Fruit fly (Drosophila melanogaster) whole organism, embryonic: ENCODE results near the gene CG15725.
A peak's percentile ranks its signal among the peaks of the same experiment; 100 is the strongest.

Experiments
- ATbp ChIP-seq: fragments of 200-800 bp; sonication (Bioruptor generic); optimal IDR thresholded peaks from 2 replicates; lab custom pipeline; 2017; ENCODE audit warnings: missing biosample characterization, mild to moderate bottlenecking, missing genetic modification characterization, missing genetic modification reagents
- Atf3 ChIP-seq: fragments of 200-800 bp; sonication (Bioruptor generic); optimal IDR thresholded peaks from 3 replicates; lab custom pipeline; 2016; ENCODE audit warnings: missing biosample characterization, missing genetic modification characterization
- Atf6 ChIP-seq: fragments of 200-800 bp; sonication (Bioruptor generic); IDR thresholded peaks from 2 replicates; pipeline ENCODE4 v1.3.6; 2022; ENCODE audit warnings: missing biosample characterization, missing genetic modification characterization
- CG10654 ChIP-seq: fragments of 200-800 bp; sonication (Bioruptor generic); optimal IDR thresholded peaks from 2 replicates; lab custom pipeline; 2016; ENCODE audit warnings: missing biosample characterization, missing genetic modification characterization
- CG10959 ChIP-seq: fragments of 200-800 bp; sonication (Bioruptor generic); IDR thresholded peaks from 2 replicates; pipeline ENCODE4 v1.3.6; 2022; ENCODE audit warnings: missing biosample characterization, missing genetic modification characterization
- CG12769 ChIP-seq: fragments of 200-800 bp; sonication (Bioruptor generic); optimal IDR thresholded peaks from 2 replicates; lab custom pipeline; 2019; ENCODE audit warnings: missing biosample characterization, mild to moderate bottlenecking, missing genetic modification characterization, moderate library complexity
- CG13123 ChIP-seq: fragments of 200-800 bp; sonication (Bioruptor generic); optimal IDR thresholded peaks from 2 replicates; lab custom pipeline; 2016; ENCODE audit warnings: missing biosample characterization, missing genetic modification characterization
- CG13624 ChIP-seq: fragments of 200-800 bp; sonication (Bioruptor generic); optimal IDR thresholded peaks from 2 replicates; lab custom pipeline; 2016; ENCODE audit warnings: missing biosample characterization, missing genetic modification characterization
- CG15696 ChIP-seq: fragments of 200-800 bp; sonication (Bioruptor generic); optimal IDR thresholded peaks from 2 replicates; lab custom pipeline; 2019; ENCODE audit warnings: missing biosample characterization, mild to moderate bottlenecking, missing genetic modification characterization, moderate library complexity
- CG16815 ChIP-seq: fragments of 200-800 bp; sonication (Bioruptor generic); optimal IDR thresholded peaks from 3 replicates; lab custom pipeline; 2017; ENCODE audit warnings: missing biosample characterization, mild to moderate bottlenecking, missing genetic modification characterization
- CG17359 ChIP-seq: fragments of 200-800 bp; sonication (Bioruptor generic); optimal IDR thresholded peaks from 3 replicates; lab custom pipeline; 2018; ENCODE audit warnings: missing biosample characterization, mild to moderate bottlenecking, missing genetic modification characterization, moderate library complexity
- CG30020 ChIP-seq: fragments of 200-800 bp; optimal IDR thresholded peaks from 2 replicates; lab custom pipeline; 2019; ENCODE audit warnings: missing biosample characterization, mild to moderate bottlenecking, missing genetic modification characterization, moderate library complexity
- CG31388 ChIP-seq: fragments of 200-800 bp; sonication (Bioruptor generic); optimal IDR thresholded peaks from 2 replicates; lab custom pipeline; 2016; ENCODE audit warnings: missing biosample characterization, missing genetic modification characterization
- CG43689 ChIP-seq: fragments of 200-800 bp; sonication (Bioruptor generic); IDR thresholded peaks from 2 replicates; pipeline ENCODE4 v1.3.6; 2022; ENCODE audit warnings: missing biosample characterization, missing genetic modification characterization
- CG4617 ChIP-seq: fragments of 200-800 bp; sonication (Bioruptor generic); optimal IDR thresholded peaks from 3 replicates; lab custom pipeline; 2016; ENCODE audit warnings: missing biosample characterization, missing genetic modification characterization, borderline replicate concordance
- CG6689 ChIP-seq: fragments of 200-800 bp; sonication (Bioruptor generic); IDR thresholded peaks from 2 replicates; pipeline ENCODE4 v1.3.6; 2022; ENCODE audit warnings: missing biosample characterization, missing genetic modification characterization
- CG7372 ChIP-seq: fragments of 200-800 bp; sonication (Bioruptor generic); IDR thresholded peaks from 2 replicates; pipeline ENCODE4 v1.3.6; 2022; ENCODE audit warnings: missing biosample characterization, missing genetic modification characterization
- CG8281 ChIP-seq: fragments of 200-800 bp; sonication (Bioruptor generic); optimal IDR thresholded peaks from 2 replicates; lab custom pipeline; 2018; ENCODE audit warnings: missing biosample characterization, mild to moderate bottlenecking, missing genetic modification characterization, moderate library complexity
- CG9727 ChIP-seq: fragments of 200-800 bp; sonication (Bioruptor generic); optimal IDR thresholded peaks from 3 replicates; lab custom pipeline; 2017; ENCODE audit warnings: missing biosample characterization, mild to moderate bottlenecking, missing genetic modification characterization
- GATAe ChIP-seq: fragments of 200-800 bp; sonication (Bioruptor generic); conservative IDR thresholded peaks from 2 replicates; pipeline ENCODE4 v1.3.6; 2022; ENCODE audit warnings: missing biosample characterization, missing genetic modification characterization
- MTF-1 ChIP-seq: fragments of 200-800 bp; sonication (Bioruptor generic); optimal IDR thresholded peaks from 2 replicates; lab custom pipeline; 2018; ENCODE audit warnings: missing biosample characterization, mild to moderate bottlenecking, missing genetic modification characterization, borderline replicate concordance
- Med ChIP-seq: fragments of 200-800 bp; sonication (Bioruptor generic); peaks from one replicate; lab custom pipeline; 2016; ENCODE audit warnings: missing biosample characterization, missing genetic modification characterization, mild to moderate bottlenecking, inconsistent platforms, moderate library complexity
- Rx ChIP-seq: fragments of 200-800 bp; sonication (Bioruptor generic); IDR thresholded peaks from 2 replicates; pipeline ENCODE4 v1.3.6; 2022; ENCODE audit warnings: missing biosample characterization, missing genetic modification characterization
- Sry-β ChIP-seq: fragments of 200-800 bp; sonication (Bioruptor generic); optimal IDR thresholded peaks from 2 replicates; lab custom pipeline; 2018; ENCODE audit warnings: missing biosample characterization, mild to moderate bottlenecking, missing genetic modification characterization, moderate library complexity
- ac ChIP-seq: fragments of 200-800 bp; sonication (Bioruptor generic); optimal IDR thresholded peaks from 3 replicates; lab custom pipeline; 2017; ENCODE audit warnings: missing biosample characterization, mild to moderate bottlenecking, missing genetic modification characterization
- aop ChIP-seq: fragments of 200-800 bp; sonication (Bioruptor generic); IDR thresholded peaks from 2 replicates; pipeline ENCODE4 v1.3.6; 2022; ENCODE audit warnings: missing biosample characterization, missing genetic modification characterization
- br ChIP-seq: fragments of >200 bp; optimal IDR thresholded peaks from 2 replicates; lab custom pipeline; 2017
- cg ChIP-seq: fragments of 200-800 bp; sonication (Bioruptor generic); optimal IDR thresholded peaks from 3 replicates; lab custom pipeline; 2019; ENCODE audit warnings: missing biosample characterization, mild to moderate bottlenecking, missing genetic modification characterization, moderate library complexity
- crc ChIP-seq: fragments of 200-800 bp; sonication (Bioruptor generic); optimal IDR thresholded peaks from 2 replicates; lab custom pipeline; 2016; ENCODE audit warnings: missing biosample characterization, missing genetic modification characterization
- crol ChIP-seq: fragments of 200-800 bp; sonication (Bioruptor generic); IDR thresholded peaks from 2 replicates; pipeline ENCODE4 v1.3.6; 2022; ENCODE audit warnings: missing biosample characterization, missing genetic modification characterization
- da ChIP-seq: fragments of 200-800 bp; sonication (Bioruptor generic); optimal IDR thresholded peaks from 2 replicates; lab custom pipeline; 2016; ENCODE audit warnings: missing biosample characterization, missing genetic modification characterization
- danr ChIP-seq: fragments of 200-800 bp; sonication (Bioruptor generic); IDR thresholded peaks from 2 replicates; pipeline ENCODE4 v1.3.6; 2022; ENCODE audit warnings: missing biosample characterization, missing genetic modification characterization
- disco-r ChIP-seq: fragments of 200-800 bp; sonication (Bioruptor generic); optimal IDR thresholded peaks from 2 replicates; lab custom pipeline; 2016; ENCODE audit warnings: missing biosample characterization, missing genetic modification characterization
- exex ChIP-seq: fragments of 200-800 bp; sonication (Bioruptor generic); optimal IDR thresholded peaks from 4 replicates; lab custom pipeline; 2018; ENCODE audit warnings: missing biosample characterization, mild to moderate bottlenecking, missing genetic modification characterization, moderate library complexity
- eyg ChIP-seq: fragments of 200-800 bp; sonication (Bioruptor generic); optimal IDR thresholded peaks from 3 replicates; lab custom pipeline; 2016; ENCODE audit warnings: missing biosample characterization, missing genetic modification characterization
- fd96Cb ChIP-seq: fragments of 200-800 bp; sonication (Bioruptor generic); optimal IDR thresholded peaks from 2 replicates; lab custom pipeline; 2018; ENCODE audit warnings: missing biosample characterization, mild to moderate bottlenecking, missing genetic modification characterization, moderate library complexity
- ftz-f1 ChIP-seq: fragments of 200-800 bp; sonication (Bioruptor generic); optimal IDR thresholded peaks from 2 replicates; lab custom pipeline; 2016; ENCODE audit warnings: missing biosample characterization, missing genetic modification characterization
- hb ChIP-seq: fragments of 200-800 bp; sonication (Bioruptor generic); IDR thresholded peaks from 3 replicates; pipeline ENCODE4 v1.3.6; 2022; ENCODE audit warnings: missing biosample characterization, missing genetic modification characterization; ENCODE audit not compliant: partially characterized antibody
- odd ChIP-seq: fragments of 200-800 bp; sonication (Bioruptor generic); optimal IDR thresholded peaks from 2 replicates; lab custom pipeline; 2017; ENCODE audit warnings: missing biosample characterization, mild to moderate bottlenecking, missing genetic modification characterization
- org-1 ChIP-seq: fragments of 200-800 bp; sonication (Bioruptor generic); optimal IDR thresholded peaks from 2 replicates; lab custom pipeline; 2017; ENCODE audit warnings: missing biosample characterization, missing genetic modification characterization
- pnt ChIP-seq: fragments of 200-800 bp; sonication (Bioruptor generic); optimal IDR thresholded peaks from 3 replicates; lab custom pipeline; 2016; ENCODE audit warnings: missing biosample characterization, missing genetic modification characterization
- psq ChIP-seq: fragments of 200-800 bp; sonication (Bioruptor generic); optimal IDR thresholded peaks from 2 replicates; lab custom pipeline; 2017; ENCODE audit warnings: missing biosample characterization, missing genetic modification characterization
- salm ChIP-seq: fragments of 200-800 bp; sonication (Bioruptor generic); optimal IDR thresholded peaks from 2 replicates; lab custom pipeline; 2018; ENCODE audit warnings: missing biosample characterization, mild to moderate bottlenecking, missing genetic modification characterization
- sim ChIP-seq: fragments of 200-800 bp; sonication (Bioruptor generic); IDR thresholded peaks from 2 replicates; pipeline ENCODE4 v1.3.6; 2022; ENCODE audit warnings: missing biosample characterization, missing genetic modification characterization
- sima ChIP-seq: fragments of 200-800 bp; sonication (Bioruptor generic); optimal IDR thresholded peaks from 2 replicates; lab custom pipeline; 2016; ENCODE audit warnings: missing biosample characterization, missing genetic modification characterization
- slou ChIP-seq: fragments of 200-800 bp; sonication (Bioruptor generic); optimal IDR thresholded peaks from 3 replicates; lab custom pipeline; 2016; ENCODE audit warnings: missing biosample characterization, missing genetic modification characterization
- sug ChIP-seq: fragments of 200-800 bp; optimal IDR thresholded peaks from 2 replicates; lab custom pipeline; 2019; ENCODE audit warnings: missing biosample characterization, mild to moderate bottlenecking, missing genetic modification characterization, moderate library complexity
- tll ChIP-seq, 2 experiments: fragments of 200-800 bp in 1 of 2; fragments of >200 bp in 1 of 2; sonication (Bioruptor generic) in 1 of 2; optimal IDR thresholded peaks; 2 replicates each; lab custom pipeline; 2017 to 2019; ENCODE audit warnings: missing biosample characterization in 2 of 2, missing genetic modification characterization in 2 of 2, mild to moderate bottlenecking in 1 of 2, moderate library complexity in 1 of 2
- vvl ChIP-seq: fragments of 200-800 bp; sonication (Bioruptor generic); IDR thresholded peaks from 2 replicates; pipeline ENCODE4 v1.3.6; 2022; ENCODE audit warnings: missing biosample characterization, missing genetic modification characterization
- zen ChIP-seq: fragments of 200-800 bp; sonication (Bioruptor generic); optimal IDR thresholded peaks from 3 replicates; lab custom pipeline; 2018; ENCODE audit warnings: missing biosample characterization, mild to moderate bottlenecking, missing genetic modification characterization, moderate library complexity

CG15725 gene

DNA sequence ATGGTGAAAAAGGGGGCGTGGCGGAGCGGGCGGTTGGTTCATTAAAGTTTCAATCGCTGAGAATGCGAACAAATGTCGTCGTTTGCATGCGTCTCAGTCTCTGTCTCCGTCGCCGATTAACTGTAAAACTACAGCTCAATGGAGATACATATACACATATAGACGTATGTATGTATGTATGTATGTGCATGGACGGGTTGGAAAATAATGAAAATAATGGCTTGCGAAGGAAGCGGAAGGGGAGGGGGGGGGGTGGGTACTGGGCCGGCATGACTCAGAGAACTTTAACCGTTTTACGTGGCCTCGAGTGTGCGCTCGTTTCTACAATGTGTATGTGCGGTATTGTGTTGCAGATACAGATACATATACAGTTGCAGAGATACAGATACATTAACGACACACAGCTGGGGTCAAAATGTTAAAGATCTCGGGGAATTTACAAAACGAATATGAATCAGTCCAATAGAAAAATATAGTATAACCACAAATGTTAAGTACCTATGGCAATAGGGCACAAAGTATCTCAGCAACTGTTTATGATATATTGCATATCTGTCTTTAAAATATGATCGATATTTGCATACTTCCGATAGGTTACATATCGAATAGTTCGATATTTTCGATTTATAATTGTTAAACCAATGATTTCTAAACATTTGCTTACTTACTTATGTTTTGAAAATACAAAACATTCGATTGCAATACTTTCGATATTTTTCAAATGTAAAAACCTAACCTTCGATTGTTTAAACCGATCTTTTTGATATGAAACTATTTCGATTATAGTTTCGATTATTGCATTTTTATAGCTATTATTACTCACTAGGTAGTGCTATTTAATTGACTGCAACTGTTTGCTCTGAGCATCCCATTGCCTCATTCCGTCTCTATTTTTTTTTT is 18.9 kb downstream of the CG15725 start (continued):
- TF ChIP-seq CG10959 (GFP tag; lab: Robert Waterston, UW) (no peak), crol (GFP tag; lab: Robert Waterston, UW) (peak; percentile 94), GATAe (no peak), CG10654 (no peak), CG7372 (GFP tag; lab: Robert Waterston, UW) (no peak), CG43689 (GFP tag; lab: Robert Waterston, UW) (no peak), pnt (GFP tag; lab: Kevin White, UChicago) (no peak), odd (GFP tag; lab: Kevin White, UChicago) (peak; percentile 14), Med (no peak), ac (no peak), salm (tag; lab: Kevin White, UChicago) (no peak), sug (tag; lab: Kevin White, UChicago) (no peak), tll (GFP tag; optimal IDR thresholded peaks at IDR 0.05; lab: Kevin White, UChicago) (no peak), zen (tag; lab: Kevin White, UChicago) (no peak), da (GFP tag; lab: Kevin White, UChicago) (no peak), CG13624 (GFP tag; lab: Kevin White, UChicago) (no peak), Atf6 (GFP tag; lab: Robert Waterston, UW) (no peak), CG12769 (tag; lab: Kevin White, UChicago) (peak; percentile 8), Rx (GFP tag; lab: Robert Waterston, UW) (no peak), fd96Cb (peak; percentile 41), br (lab: Kevin White, UChicago) (no peak), org-1 (GFP tag; lab: Kevin White, UChicago) (no peak), slou (no peak), ftz-f1 (GFP tag; lab: Kevin White, UChicago) (peak; percentile 12), psq (GFP tag; lab: Kevin White, UChicago) (no peak), Atf3 (GFP tag; lab: Kevin White, UChicago) (no peak), ATbp (no peak), cg (GFP tag; lab: Kevin White, UChicago) (peak; percentile 74), crc (GFP tag; lab: Kevin White, UChicago) (no peak), CG13123 (GFP tag; lab: Kevin White, UChicago) (no peak), eyg (GFP tag; lab: Kevin White, UChicago) (no peak), Sry-β (no peak), sima (GFP tag; lab: Kevin White, UChicago) (no peak), CG31388 (GFP tag; lab: Kevin White, UChicago) (no peak), CG4617 (GFP tag; lab: Kevin White, UChicago) (no peak), CG6689 (GFP tag; lab: Robert Waterston, UW) (no peak), danr (GFP tag; lab: Robert Waterston, UW) (no peak), hb (no peak), exex (tag; lab: Kevin White, UChicago) (no peak), CG16815 (GFP tag; lab: Kevin White, UChicago) (no peak), MTF-1 (GFP tag; lab: Kevin White, UChicago) (no peak), CG9727 (peak; percentile 50), vvl (peak; percentile 8; the same call in 1 of the 2 replicates), CG15696 (tag; lab: Kevin White, UChicago) (no peak), sim (GFP tag; lab: Robert Waterston, UW) (no peak), CG8281 (no peak), disco-r (GFP tag; lab: Kevin White, UChicago) (no peak), CG30020 (no peak), CG17359 (peak; percentile 5), aop (GFP tag; lab: Robert Waterston, UW) (no peak)
